Fruit fly (Drosophila melanogaster) Kc167 (cell line): ENCODE data around the gene CG14410.

Experiments
- Sin3A ChIP-seq: fragments of >200 bp; optimal IDR thresholded peaks from 2 replicates; lab custom pipeline; 2018; ENCODE audit warnings: missing external identifiers
- h ChIP-seq: fragments of >200 bp; optimal IDR thresholded peaks from 3 replicates; lab custom pipeline; 2018; ENCODE audit warnings: missing external identifiers
- insv ChIP-seq: fragments of >200 bp; optimal IDR thresholded peaks from 3 replicates; lab custom pipeline; 2018; ENCODE audit warnings: missing external identifiers
- psq ChIP-seq: fragments of >200 bp; optimal IDR thresholded peaks from 2 replicates; lab custom pipeline; 2017; ENCODE audit warnings: missing external identifiers
- ttk ChIP-seq: sonication (Bioruptor generic); optimal IDR thresholded peaks from 2 replicates; lab custom pipeline; 2017; ENCODE audit warnings: missing external identifiers

DNA sequence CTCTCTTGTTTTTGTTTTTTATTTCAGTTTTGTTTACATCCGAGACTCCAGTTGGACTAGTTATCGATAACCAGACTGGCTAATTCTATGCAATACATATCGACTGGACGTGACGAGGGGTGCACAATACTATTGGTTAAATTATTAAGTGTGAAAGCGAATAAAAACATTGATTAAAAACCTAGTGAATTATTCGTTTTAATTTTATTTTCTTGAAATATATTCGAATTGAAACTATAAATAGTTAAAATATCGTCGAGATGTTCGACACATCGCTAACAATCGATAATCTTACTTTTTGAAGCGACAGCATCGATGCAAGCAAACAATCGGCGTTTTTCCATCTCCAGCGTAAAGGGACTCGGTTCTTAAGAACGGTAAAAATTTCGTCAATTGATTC lies 2.5 kb downstream of the CG14410 start, which contains the start of the genes CG32590 and Flo2:
- TF ChIP-seq psq: no peak
- TF ChIP-seq ttk (lab: Kevin White, UChicago): no peak
- TF ChIP-seq h (lab: Kevin White, UChicago): no peak
- no peak for TF ChIP-seq Sin3A
- TF ChIP-seq insv (lab: Kevin White, UChicago): no peak
